Worm (Caenorhabditis elegans): Measurements from ENCODE around the gene dao-2.

DNA sequence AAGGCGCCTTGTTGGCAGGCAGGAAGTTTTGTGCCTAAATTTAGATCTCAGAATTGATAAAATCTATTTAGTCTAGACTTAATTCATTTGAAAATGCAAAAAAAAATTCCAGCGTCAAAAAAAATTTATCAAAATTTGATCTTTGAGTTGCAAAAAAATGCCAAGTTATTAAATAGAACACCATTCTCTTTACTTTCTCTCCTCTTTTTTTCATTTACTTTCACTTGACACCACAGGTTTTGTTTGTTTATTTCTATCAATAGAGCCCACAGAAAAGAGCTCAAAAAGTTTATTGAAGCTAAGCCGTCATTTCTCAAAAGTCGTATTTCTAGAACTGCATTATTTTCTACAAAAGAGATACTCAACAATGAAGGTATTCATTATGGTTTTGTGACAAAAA lies 49.9 kb downstream of the dao-2 start, which contains the start of gene pqn-35:
- no peak for TF ChIP-seq blmp-1 (tag; optimal IDR thresholded peaks at IDR 0.05)
- TF ChIP-seq zip-4 (GFP tag; optimal IDR thresholded peaks at IDR 0.05): no peak
- TF ChIP-seq lir-3 (tag; optimal IDR thresholded peaks at IDR 0.05; ENCODE audit: poor library complexity): no peak
- no peak for TF ChIP-seq pax-3 (tag; optimal IDR thresholded peaks at IDR 0.05)

All from whole organism, L1 larva.